Fruit fly (Drosophila melanogaster): ENCODE measurements around the gene Pfdn6.

- TF ChIP-seq pros (GFP tag; optimal IDR thresholded peaks at IDR 0.05) (no peak), CG11085 (GFP tag; IDR thresholded peaks at IDR 0.05) (no peak), onecut (GFP tag; IDR thresholded peaks at IDR 0.05) (no peak), CG10543 (GFP tag; optimal IDR thresholded peaks at IDR 0.05) (no peak), fd96Cb (tag; optimal IDR thresholded peaks at IDR 0.05) (no peak), CG7271 (tag; optimal IDR thresholded peaks at IDR 0.05) (no peak), cwo (GFP tag; optimal IDR thresholded peaks at IDR 0.05) (no peak), Bdp1 (GFP tag; optimal IDR thresholded peaks at IDR 0.05) (no peak), ash1 (GFP tag; optimal IDR thresholded peaks at IDR 0.05) (no peak)
Measured at dm6 chr3L:19952690-19953089, 29.2 kb downstream of the Pfdn6 start, which contains the start of gene CG33710.

Data from whole organism, embryonic.